Worm (Caenorhabditis elegans) whole organism, midembryonic: ENCODE measurements around the gene acly-2.

ENCODE experiments used
- flt-1 ChIP-seq: fragments of 200-800 bp; sonication (Bioruptor generic); IDR thresholded peaks from 2 replicates; pipeline ENCODE4 v1.3.6; 2022; ENCODE audit warnings: missing genetic modification characterization, missing compliant biosample characterization
- klf-2 ChIP-seq: fragments of 200-800 bp; sonication (Bioruptor generic); conservative IDR thresholded peaks from 2 replicates; pipeline ENCODE4 v1.3.6; 2022; ENCODE audit warnings: missing genetic modification reagents, missing genetic modification characterization, missing compliant biosample characterization
- tab-1 ChIP-seq: fragments of 200-800 bp; sonication (Bioruptor generic); IDR thresholded peaks from 2 replicates; pipeline ENCODE4 v1.3.6; 2022; ENCODE audit warnings: missing genetic modification characterization, missing compliant biosample characterization

- no peak for TF ChIP-seq flt-1 (GFP tag; lab: Robert Waterston, UW)
- no peak for TF ChIP-seq tab-1
- TF ChIP-seq klf-2 (GFP tag; lab: Robert Waterston, UW): no peak
Measured at ce11 chrV:13116114-13116603, at the start of gene acly-2.
